Fruit fly (Drosophila melanogaster): Measurements from ENCODE around the gene CG31673.

Gene CG31673

DNA sequence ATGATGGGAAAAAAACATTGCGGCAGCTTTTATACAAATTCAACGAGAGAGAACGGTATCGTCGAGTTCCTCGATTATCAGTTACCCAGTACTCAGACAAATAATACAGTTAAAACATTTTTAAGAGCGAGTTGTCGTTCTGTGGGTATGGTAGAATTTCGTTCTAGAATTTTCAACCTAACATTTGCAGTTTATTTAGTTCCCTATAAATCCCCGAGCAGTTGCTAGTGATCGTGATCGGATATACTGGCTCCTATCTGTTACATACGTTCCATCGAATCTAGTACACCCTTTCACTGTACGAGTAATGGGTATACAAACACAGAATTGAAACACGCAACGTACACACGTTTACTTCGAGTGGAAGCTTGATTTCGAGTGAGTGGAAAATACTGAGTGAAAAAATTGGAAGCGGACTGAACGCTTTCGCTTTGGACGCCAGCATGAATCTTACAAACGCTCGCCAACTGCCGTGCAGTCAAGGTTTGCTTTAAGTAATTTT is 35.4 kb downstream of the CG31673 start, which contains the start of gene CG9338 (continued):
- TF ChIP-seq Kr (GFP tag; optimal IDR thresholded peaks at IDR 0.05) (no peak), slbo (GFP tag; IDR thresholded peaks at IDR 0.05) (peak; percentile 79), CG4404 (GFP tag; IDR thresholded peaks at IDR 0.05) (peak; percentile 81), CG32767 (GFP tag; IDR thresholded peaks at IDR 0.05) (peak; percentile 81), CG15479 (GFP tag; optimal IDR thresholded peaks at IDR 0.05) (no peak), NC2β (GFP tag; optimal IDR thresholded peaks at IDR 0.05) (peak; percentile 51), dmrt99B (tag; optimal IDR thresholded peaks at IDR 0.05) (peak; percentile 95), crc (GFP tag; optimal IDR thresholded peaks at IDR 0.05) (peak; percentile 66), CG1233 (GFP tag; optimal IDR thresholded peaks at IDR 0.05) (peak; percentile 93), CG7839 (tag; optimal IDR thresholded peaks at IDR 0.05) (peak; percentile 85), chif (GFP tag; optimal IDR thresholded peaks at IDR 0.05) (peak; percentile 66 to 83), shn (GFP tag; optimal IDR thresholded peaks at IDR 0.05) (peak; percentile 85), fru (optimal IDR thresholded peaks at IDR 0.05) (no peak), Chrac-16 (GFP tag; optimal IDR thresholded peaks at IDR 0.05) (peak; percentile 64), Blimp-1 (GFP tag; optimal IDR thresholded peaks at IDR 0.05) (peak; percentile 93), Fer1 (GFP tag; optimal IDR thresholded peaks at IDR 0.05) (peak; percentile 97), CG7357 (GFP tag; IDR thresholded peaks at IDR 0.05) (peak; percentile 90), so (GFP tag; IDR thresholded peaks at IDR 0.05) (peak; percentile 84), B-H2 (GFP tag; optimal IDR thresholded peaks at IDR 0.05) (peak; percentile 79), CG30020 (tag; optimal IDR thresholded peaks at IDR 0.05) (peak; percentile 24), Ptx1 (GFP tag; IDR thresholded peaks at IDR 0.05) (peak; percentile 85), al (GFP tag; IDR thresholded peaks at IDR 0.05) (peak; percentile 84; the same call in 1 of the 2 replicates), CG16815 (GFP tag; optimal IDR thresholded peaks at IDR 0.05) (peak; percentile 53), ATbp (GFP tag; optimal IDR thresholded peaks at IDR 0.05) (peak; percentile 74), lov (optimal IDR thresholded peaks at IDR 0.05) (no peak), lov (GFP tag; IDR thresholded peaks at IDR 0.05) (peak; percentile 88), CrebB (tag; optimal IDR thresholded peaks at IDR 0.05) (peak; percentile 76), sqz (GFP tag; optimal IDR thresholded peaks at IDR 0.05) (peak; percentile 95), rib (GFP tag; IDR thresholded peaks at IDR 0.05) (peak; percentile 77), CG1603 (tag; optimal IDR thresholded peaks at IDR 0.05) (peak; percentile 75), CG32772 (GFP tag; IDR thresholded peaks at IDR 0.05) (no peak; the same call in 1 of the 2 replicates), CG12942 (GFP tag; optimal IDR thresholded peaks at IDR 0.05) (peak; percentile 58), ap (GFP tag; IDR thresholded peaks at IDR 0.05) (peak; percentile 42; the same call in 1 of the 2 replicates), CG9609 (GFP tag; optimal IDR thresholded peaks at IDR 0.05) (peak; percentile 89), H2.0 (GFP tag; IDR thresholded peaks at IDR 0.05) (peak; percentile 55), prd (optimal IDR thresholded peaks at IDR 0.05) (no peak), prd (GFP tag; IDR thresholded peaks at IDR 0.05) (peak; percentile 94), CG5953 (GFP tag; IDR thresholded peaks at IDR 0.05) (peak; percentile 21; the same call in 1 of the 2 replicates), CG8359 (GFP tag; optimal IDR thresholded peaks at IDR 0.05; ENCODE audit: borderline replicate concordance) (peak; percentile 85), Rx (GFP tag; IDR thresholded peaks at IDR 0.05) (peak; percentile 89), CG6654 (GFP tag; optimal IDR thresholded peaks at IDR 0.05) (peak; percentile 80), CG7963 (GFP tag; IDR thresholded peaks at IDR 0.05; ENCODE audit: partially characterized antibody) (0 out of 3 replicates have a peak, but pooled peaks have one; percentile 46), CG1792 (GFP tag; optimal IDR thresholded peaks at IDR 0.05) (peak; percentile 61), CG14441 (GFP tag; IDR thresholded peaks at IDR 0.05) (peak; percentile 95), CG14965 (GFP tag; optimal IDR thresholded peaks at IDR 0.05; ENCODE audit: borderline replicate concordance) (peak; percentile 46), fd96Cb (tag; optimal IDR thresholded peaks at IDR 0.05) (peak; percentile 88), CG18764 (GFP tag; optimal IDR thresholded peaks at IDR 0.05) (peak; percentile 91), CG13296 (GFP tag; optimal IDR thresholded peaks at IDR 0.05) (peak; percentile 94), CG3407 (GFP tag; optimal IDR thresholded peaks at IDR 0.05) (peak; percentile 59), CG2889 (GFP tag; IDR thresholded peaks at IDR 0.05) (peak; percentile 43; the same call in 1 of the 3 replicates), CG8944 (GFP tag; optimal IDR thresholded peaks at IDR 0.05) (peak; percentile 75)

Measured in whole organism, embryonic.